Worm (Caenorhabditis elegans): ENCODE measurements around the gene F09G8.10.

Gene F09G8.10

ce11 chrIII:8281310-8281709 is 9.3 kb upstream of the F09G8.10 start:
- TF ChIP-seq elt-1 (tag; optimal IDR thresholded peaks at IDR 0.05), result no peak
- no peak for TF ChIP-seq blmp-1 (tag; optimal IDR thresholded peaks at IDR 0.05; ENCODE audit: insufficient read depth)
- TF ChIP-seq nhr-6 (tag; optimal IDR thresholded peaks at IDR 0.05), result no peak
- TF ChIP-seq peb-1 (tag; optimal IDR thresholded peaks at IDR 0.05), result no peak
- no peak for TF ChIP-seq ztf-11 (tag; optimal IDR thresholded peaks at IDR 0.05)
- peak; percentile 33 for TF ChIP-seq unc-55 (GFP tag; optimal IDR thresholded peaks at IDR 0.05)

ce11 chrIII:8280352-8280751 is 8.4 kb upstream of the F09G8.10 start:
- peak; percentile 1 for TF ChIP-seq C34F6.9 (tag; optimal IDR thresholded peaks at IDR 0.05)
- no peak for TF ChIP-seq fos-1 (tag; optimal IDR thresholded peaks at IDR 0.05)

- TF ChIP-seq peb-1 (tag; optimal IDR thresholded peaks at IDR 0.05), result no peak
- TF ChIP-seq gmeb-1 (tag; optimal IDR thresholded peaks at IDR 0.05), result no peak
- no peak for TF ChIP-seq nhr-23 (tag; optimal IDR thresholded peaks at IDR 0.05)
- TF ChIP-seq nhr-12 (tag; optimal IDR thresholded peaks at IDR 0.05), result no peak
- TF ChIP-seq ceh-16 (tag; optimal IDR thresholded peaks at IDR 0.05), result no peak
- TF ChIP-seq sma-9 (GFP tag; optimal IDR thresholded peaks at IDR 0.05), result no peak
- TF ChIP-seq sma-9 (tag; optimal IDR thresholded peaks at IDR 0.05), result no peak
- TF ChIP-seq nhr-129 (tag; optimal IDR thresholded peaks at IDR 0.05), result no peak
- no peak for TF ChIP-seq nhr-11 (tag; optimal IDR thresholded peaks at IDR 0.05)
- TF ChIP-seq crh-2 (tag; optimal IDR thresholded peaks at IDR 0.05), result no peak
- TF ChIP-seq F13H6.1 (tag; optimal IDR thresholded peaks at IDR 0.05), result no peak
- TF ChIP-seq zag-1 (tag; optimal IDR thresholded peaks at IDR 0.05), result no peak
- TF ChIP-seq nhr-21 (tag; optimal IDR thresholded peaks at IDR 0.05), result no peak
- no peak for TF ChIP-seq unc-55 (GFP tag; optimal IDR thresholded peaks at IDR 0.05)
- no peak for TF ChIP-seq lin-39 (tag; optimal IDR thresholded peaks at IDR 0.05)
- no peak for TF ChIP-seq blmp-1 (tag; optimal IDR thresholded peaks at IDR 0.05; ENCODE audit: insufficient read depth)
- no peak for TF ChIP-seq ztf-1 (GFP tag; conservative IDR thresholded peaks at IDR 0.05)
Measured at ce11 chrIII:8279567-8279966, 7.6 kb upstream of the F09G8.10 start.

DNA sequence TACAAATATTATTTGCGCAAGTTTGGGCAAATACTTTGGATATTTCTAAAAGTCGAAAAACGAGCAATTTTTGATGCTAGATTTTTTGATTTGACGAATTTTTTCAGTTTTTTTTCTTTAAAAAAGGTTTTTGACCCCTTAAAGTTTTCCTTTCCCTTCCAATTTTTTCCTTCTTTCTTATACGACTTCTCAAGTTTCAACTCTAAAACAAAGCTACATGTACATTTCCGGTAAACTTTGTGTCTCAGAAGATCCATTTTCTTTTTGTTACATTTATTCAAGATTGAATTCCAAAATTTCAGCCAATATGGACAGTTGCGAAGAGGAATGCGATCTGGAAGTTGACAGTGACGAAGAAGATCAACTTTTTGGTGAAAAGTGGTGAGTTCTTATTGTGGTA is 6.8 kb upstream of the F09G8.10 start, which contains the start of gene mig-10:
Gene mig-10 (plus strand): TSS at position 301 of the 400 bp plus-strand sequence.
- TF ChIP-seq fos-1 (tag; optimal IDR thresholded peaks at IDR 0.05) (no peak), alr-1 (tag; optimal IDR thresholded peaks at IDR 0.05) (no peak), ztf-11 (tag; optimal IDR thresholded peaks at IDR 0.05) (no peak), ztf-1 (GFP tag; conservative IDR thresholded peaks at IDR 0.05) (no peak), nhr-23 (tag; optimal IDR thresholded peaks at IDR 0.05) (no peak), peb-1 (tag; optimal IDR thresholded peaks at IDR 0.05) (no peak), elt-1 (tag; optimal IDR thresholded peaks at IDR 0.05) (no peak), nhr-237 (tag; optimal IDR thresholded peaks at IDR 0.05) (no peak), F13H6.1 (tag; optimal IDR thresholded peaks at IDR 0.05) (no peak), mab-5 (tag; optimal IDR thresholded peaks at IDR 0.05) (no peak), lin-11 (tag; optimal IDR thresholded peaks at IDR 0.05) (no peak), lin-39 (tag; optimal IDR thresholded peaks at IDR 0.05) (no peak), R02D3.7 (tag; optimal IDR thresholded peaks at IDR 0.05) (no peak), snpc-4 (tag; optimal IDR thresholded peaks at IDR 0.05) (no peak), nhr-77 (tag; optimal IDR thresholded peaks at IDR 0.05) (no peak), ZK546.5 (tag; optimal IDR thresholded peaks at IDR 0.05) (no peak), C34F6.9 (tag; optimal IDR thresholded peaks at IDR 0.05) (no peak)

DNA sequence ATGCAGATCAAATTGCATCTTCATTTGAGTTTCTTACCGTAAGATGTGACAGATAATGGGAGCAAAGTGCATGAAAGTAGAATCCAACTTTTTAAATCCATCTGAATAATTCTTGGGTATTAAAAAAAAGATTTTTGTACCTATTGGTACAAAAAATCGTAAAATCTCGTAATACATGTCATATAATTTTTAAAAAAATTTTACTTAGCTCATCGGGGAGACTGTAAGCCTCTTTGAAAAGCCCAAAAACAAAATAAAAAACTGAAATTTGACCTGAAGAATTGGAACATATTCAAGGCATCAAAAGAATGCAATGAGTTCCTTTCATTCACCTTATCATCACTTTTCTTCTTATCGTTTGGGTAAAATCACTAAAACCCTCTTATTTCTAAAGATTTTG is 3.9 kb upstream of the F09G8.10 start, which contains the start of gene clec-160:
Gene clec-160 (minus strand): TSS at position 101 of the 400 bp plus-strand sequence.
- no peak for TF ChIP-seq snpc-4 (tag; optimal IDR thresholded peaks at IDR 0.05)
- TF ChIP-seq nhr-12 (tag; optimal IDR thresholded peaks at IDR 0.05), result no peak
- TF ChIP-seq nhr-25 (tag; optimal IDR thresholded peaks at IDR 0.05), result no peak
- TF ChIP-seq ZK546.5 (tag; optimal IDR thresholded peaks at IDR 0.05), result no peak
- TF ChIP-seq nhr-77 (tag; optimal IDR thresholded peaks at IDR 0.05), result no peak
- TF ChIP-seq lsy-2 (tag; optimal IDR thresholded peaks at IDR 0.05), result no peak
- TF ChIP-seq sma-3 (GFP tag; optimal IDR thresholded peaks at IDR 0.05), result no peak
- TF ChIP-seq crh-2 (tag; optimal IDR thresholded peaks at IDR 0.05), result no peak
- TF ChIP-seq alr-1 (tag; optimal IDR thresholded peaks at IDR 0.05), result no peak
- TF ChIP-seq gmeb-1 (tag; optimal IDR thresholded peaks at IDR 0.05), result no peak
- no peak for TF ChIP-seq elt-1 (tag; optimal IDR thresholded peaks at IDR 0.05)
- no peak for TF ChIP-seq lin-13 (GFP tag; optimal IDR thresholded peaks at IDR 0.05)
- no peak for TF ChIP-seq mab-5 (tag; optimal IDR thresholded peaks at IDR 0.05)
